Fruit fly (Drosophila melanogaster) whole organism, adult: ENCODE measurements around the gene PPP4R2r.

Experiments used
- CG14711 ChIP-seq: fragments of 200-800 bp; sonication (Bioruptor generic); optimal IDR thresholded peaks from 2 replicates; lab custom pipeline; 2018; ENCODE audit warnings: missing biosample characterization, mild to moderate bottlenecking, missing genetic modification characterization, moderate library complexity
- CG33017 ChIP-seq: fragments of 200-800 bp; sonication (Bioruptor generic); optimal IDR thresholded peaks from 2 replicates; lab custom pipeline; 2018; ENCODE audit warnings: missing biosample characterization, mild to moderate bottlenecking, missing genetic modification characterization, moderate library complexity
- CG5204 ChIP-seq: fragments of 200-800 bp; sonication (Bioruptor generic); optimal IDR thresholded peaks from 2 replicates; lab custom pipeline; 2016; ENCODE audit warnings: missing biosample characterization, missing genetic modification characterization
- Mnt ChIP-seq: fragments of 200-800 bp; sonication (Bioruptor generic); optimal IDR thresholded peaks from 2 replicates; lab custom pipeline; 2016; ENCODE audit warnings: missing biosample characterization, mild to moderate bottlenecking, missing genetic modification characterization
- cnc ChIP-seq, 2 experiments: fragments of >200 bp; optimal IDR thresholded peaks; 2 replicates each; lab custom pipeline; 2017

- peak; percentile 76 for TF ChIP-seq Mnt (GFP tag; lab: Kevin White, UChicago)
- no peak for TF ChIP-seq cnc (optimal IDR thresholded peaks at IDR 0.05; lab: Kevin White, UChicago)
- TF ChIP-seq CG33017 (tag; lab: Kevin White, UChicago): no peak
- TF ChIP-seq CG5204 (GFP tag; lab: Kevin White, UChicago): no peak
- no peak for TF ChIP-seq CG14711
Observed at dm6 chrX:10472614-10473248, 5.9 kb upstream of the PPP4R2r start.
